Worm (Caenorhabditis elegans) whole organism, L4 larva: ENCODE data around the gene fbxa-184.

ENCODE experiments used
- D1046.2 ChIP-seq: fragments of 200-800 bp; sonication (Bioruptor generic); IDR thresholded peaks from 2 replicates; pipeline ENCODE4 v1.3.6; 2022; ENCODE audit warnings: missing genetic modification characterization, missing compliant biosample characterization
- F26F4.8 ChIP-seq: fragments of 200-800 bp; sonication (Bioruptor generic); conservative IDR thresholded peaks from 2 replicates; pipeline ENCODE4 v1.3.6; 2022; ENCODE audit warnings: missing genetic modification characterization, missing compliant biosample characterization
- F49E8.2 ChIP-seq: sonication (generic microtip); optimal IDR thresholded peaks from 2 replicates; lab custom pipeline; 2016; ENCODE audit warnings: missing compliant biosample characterization, mild to moderate bottlenecking, missing genetic modification characterization, borderline replicate concordance
- T20F7.1 ChIP-seq: fragments of 200-800 bp; sonication (Bioruptor generic); optimal IDR thresholded peaks from 2 replicates; lab custom pipeline; 2018; ENCODE audit warnings: mild to moderate bottlenecking, missing genetic modification characterization, missing compliant biosample characterization
- Y75B8A.6 ChIP-seq: fragments of 200-800 bp; sonication (Bioruptor generic); IDR thresholded peaks from 2 replicates; pipeline ENCODE4 v1.3.6; 2022; ENCODE audit warnings: missing genetic modification reagents, missing genetic modification characterization, missing compliant biosample characterization
- ZK546.5 ChIP-seq, 2 experiments: sonication (generic microtip); optimal IDR thresholded peaks; 2 replicates each; lab custom pipeline; 2017; ENCODE audit warnings: missing biosample characterization in 2 of 2, missing genetic modification characterization in 2 of 2
- aha-1 ChIP-seq: fragments of 150-350 bp; peaks from one replicate; lab custom pipeline; 2014; ENCODE audit warnings: missing biosample characterization, missing genetic modification characterization
- aly-2 ChIP-seq: sonication (generic microtip); optimal IDR thresholded peaks from 2 replicates; lab custom pipeline; 2018; ENCODE audit warnings: missing biosample characterization, missing genetic modification characterization
- ama-1 ChIP-seq: fragments of 150-350 bp; optimal IDR thresholded peaks from 2 replicates; lab custom pipeline; 2014; ENCODE audit warnings: inconsistent platforms, mixed read lengths
- ceh-20 ChIP-seq: fragments of 200-800 bp; sonication (Bioruptor generic); IDR thresholded peaks from 2 replicates; pipeline ENCODE4 v1.3.6; 2022; ENCODE audit warnings: missing genetic modification reagents, missing genetic modification characterization, missing compliant biosample characterization
- ceh-32 ChIP-seq: sonication (generic microtip); optimal IDR thresholded peaks from 2 replicates; lab custom pipeline; 2016; ENCODE audit warnings: mild to moderate bottlenecking, missing genetic modification characterization, missing compliant biosample characterization; ENCODE audit not compliant: poor library complexity
- ces-1 ChIP-seq: fragments of 150-350 bp; sonication (generic microtip); optimal IDR thresholded peaks from 4 replicates; lab custom pipeline; 2014; ENCODE audit warnings: missing biosample characterization, missing genetic modification reagents, missing genetic modification characterization
- daf-16 ChIP-seq, 3 experiments: sonication (generic microtip); optimal IDR thresholded peaks; 2 replicates each; lab custom pipeline; 2016 to 2017; ENCODE audit warnings: missing genetic modification characterization in 3 of 3, missing genetic modification reagents in 3 of 3, mild to moderate bottlenecking in 2 of 3, missing compliant biosample characterization in 2 of 3, missing biosample characterization in 1 of 3, moderate library complexity in 1 of 3
- daf-8 ChIP-seq: fragments of 200-800 bp; sonication (Bioruptor generic); IDR thresholded peaks from 2 replicates; pipeline ENCODE4 v1.3.6; 2022; ENCODE audit warnings: missing genetic modification characterization, missing compliant biosample characterization
- dmd-8 ChIP-seq: fragments of 200-800 bp; sonication (Bioruptor generic); IDR thresholded peaks from 2 replicates; pipeline ENCODE4 v1.3.6; 2022; ENCODE audit warnings: missing genetic modification characterization, missing compliant biosample characterization
- dmd-9 ChIP-seq: fragments of 200-800 bp; sonication (Bioruptor generic); IDR thresholded peaks from 2 replicates; pipeline ENCODE4 v1.3.6; 2022; ENCODE audit warnings: missing genetic modification reagents, missing genetic modification characterization, missing compliant biosample characterization
- dpl-1 ChIP-seq: fragments of 150-350 bp; optimal IDR thresholded peaks from 2 replicates; lab custom pipeline; 2014; ENCODE audit warnings: missing biosample characterization, missing genetic modification reagents, missing genetic modification characterization
- duxl-1 ChIP-seq: sonication (generic microtip); optimal IDR thresholded peaks from 2 replicates; lab custom pipeline; 2016; ENCODE audit warnings: mild to moderate bottlenecking, missing genetic modification characterization, moderate library complexity, missing compliant biosample characterization; ENCODE audit not compliant: poor library complexity
- jun-1 ChIP-seq: fragments of 150-350 bp; optimal IDR thresholded peaks from 2 replicates; lab custom pipeline; 2014; ENCODE audit warnings: missing biosample characterization, missing genetic modification reagents, missing genetic modification characterization
- lim-7 ChIP-seq: fragments of 200-800 bp; sonication (Bioruptor generic); IDR thresholded peaks from 2 replicates; pipeline ENCODE4 v1.3.6; 2022; ENCODE audit warnings: missing genetic modification characterization, missing compliant biosample characterization
- lir-3 ChIP-seq: sonication (generic microtip); optimal IDR thresholded peaks from 2 replicates; lab custom pipeline; 2016; ENCODE audit warnings: mild to moderate bottlenecking, missing genetic modification characterization, missing compliant biosample characterization
- mep-1 ChIP-seq: fragments of 150-350 bp; sonication (generic microtip); optimal IDR thresholded peaks from 3 replicates; lab custom pipeline; 2014; ENCODE audit warnings: missing biosample characterization, missing genetic modification characterization
- mxl-2 ChIP-seq: fragments of 200-800 bp; sonication (Bioruptor generic); conservative IDR thresholded peaks from 2 replicates; pipeline ENCODE4 v1.3.6; 2022; ENCODE audit warnings: missing genetic modification reagents, missing genetic modification characterization, missing compliant biosample characterization
- nhr-76 ChIP-seq: fragments of 150-350 bp; optimal IDR thresholded peaks from 2 replicates; lab custom pipeline; 2014; ENCODE audit warnings: missing biosample characterization, missing genetic modification characterization
- php-3 ChIP-seq: fragments of 200-800 bp; sonication (Bioruptor generic); IDR thresholded peaks from 2 replicates; pipeline ENCODE4 v1.3.6; 2022; ENCODE audit warnings: missing genetic modification reagents, missing genetic modification characterization, missing compliant biosample characterization
- saeg-2 ChIP-seq: fragments of 200-800 bp; sonication (Bioruptor generic); IDR thresholded peaks from 2 replicates; pipeline ENCODE4 v1.3.6; 2022; ENCODE audit warnings: missing genetic modification reagents, missing genetic modification characterization, missing compliant biosample characterization
- set-16 ChIP-seq: fragments of 200-800 bp; sonication (Bioruptor generic); IDR thresholded peaks from 2 replicates; pipeline ENCODE4 v1.3.6; 2022; ENCODE audit warnings: missing genetic modification reagents, missing genetic modification characterization, missing compliant biosample characterization
- snpc-4 ChIP-seq: fragments of 150-350 bp; optimal IDR thresholded peaks from 2 replicates; lab custom pipeline; 2014; ENCODE audit warnings: missing biosample characterization, missing genetic modification characterization
- spr-3 ChIP-seq: fragments of 200-800 bp; sonication (Bioruptor generic); optimal IDR thresholded peaks from 2 replicates; lab custom pipeline; 2018; ENCODE audit warnings: mild to moderate bottlenecking, missing genetic modification characterization, missing compliant biosample characterization
- unc-130 ChIP-seq: sonication (generic microtip); optimal IDR thresholded peaks from 2 replicates; lab custom pipeline; 2016; ENCODE audit warnings: missing genetic modification reagents, missing genetic modification characterization, missing compliant biosample characterization
- vab-7 ChIP-seq: fragments of 200-800 bp; sonication (Bioruptor generic); IDR thresholded peaks from 2 replicates; pipeline ENCODE4 v1.3.6; 2022; ENCODE audit warnings: missing genetic modification reagents, missing genetic modification characterization, missing compliant biosample characterization
- zfp-2 ChIP-seq: sonication (generic microtip); optimal IDR thresholded peaks from 2 replicates; lab custom pipeline; 2016; ENCODE audit warnings: mild to moderate bottlenecking, missing genetic modification characterization, missing compliant biosample characterization
- zfp-3 ChIP-seq: fragments of 200-800 bp; sonication (Bioruptor generic); conservative IDR thresholded peaks from 2 replicates; pipeline ENCODE4 v1.3.6; 2022; ENCODE audit warnings: missing genetic modification reagents, missing genetic modification characterization, missing compliant biosample characterization

The fbxa-184 gene

DNA sequence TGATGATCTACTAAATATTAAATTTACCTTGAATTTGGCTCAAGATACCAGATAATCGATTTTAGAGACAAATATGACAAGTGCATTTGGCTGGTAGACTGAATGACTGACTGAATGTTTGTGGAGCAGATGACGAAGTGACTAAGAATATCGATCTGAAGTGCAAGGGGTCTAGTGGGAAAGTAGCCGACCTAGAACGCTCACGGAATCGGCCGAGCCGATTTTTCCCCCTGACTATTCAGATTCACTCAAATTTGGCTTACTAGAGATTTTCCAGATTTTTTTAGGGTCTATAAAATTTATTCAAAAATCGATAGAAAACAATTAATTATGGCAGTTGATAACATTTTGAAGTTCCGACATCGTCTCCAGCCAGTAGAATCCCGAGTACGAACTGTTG, 15.5 kb upstream of the fbxa-184 start, which contains the start of gene fbxc-26:
Gene fbxc-26 (minus strand): TSS at position 101 of the 400 bp plus-strand sequence.
- TF ChIP-seq ceh-32 (no peak), ZK546.5 (tag; optimal IDR thresholded peaks at IDR 0.05; lab: Kevin White, UChicago) (no peak), F26F4.8 (GFP tag; lab: Robert Waterston, UW) (no peak)
- TF ChIP-seq, all 104 proteins: peak for 0

DNA sequence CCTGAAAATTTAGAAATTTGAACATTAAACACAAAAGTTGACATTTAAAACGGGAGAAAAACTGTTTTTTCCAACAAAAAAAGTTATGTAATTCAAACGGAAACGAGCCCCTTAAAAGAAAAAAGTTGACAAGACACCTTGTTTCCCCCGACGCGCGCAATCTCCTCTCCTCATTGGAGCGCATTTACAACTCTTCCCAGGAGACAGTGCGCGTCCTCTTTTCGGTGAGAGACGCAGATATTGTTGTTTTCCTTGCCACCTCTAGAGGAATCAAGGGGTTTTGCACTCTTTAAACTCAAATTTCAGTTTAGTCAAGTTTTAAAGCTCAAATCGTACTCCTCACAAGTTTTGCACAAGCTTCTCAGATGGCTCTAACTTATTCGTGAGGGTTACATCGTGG, 14.2 kb upstream of the fbxa-184 start, which contains the start of gene F58E1.13:
Gene F58E1.13 (minus strand): TSS at position 12 of the 400 bp plus-strand sequence.
- TF ChIP-seq zfp-3 (GFP tag; lab: Robert Waterston, UW) (no peak), ceh-20 (no peak), nhr-76 (tag; lab: Kevin White, UChicago) (no peak), saeg-2 (GFP tag; lab: Robert Waterston, UW) (no peak), ama-1 (lab: Kevin White, UChicago) (no peak), dmd-9 (GFP tag; lab: Robert Waterston, UW) (no peak), zfp-2 (no peak), lir-3 (no peak), daf-16 (GFP tag; optimal IDR thresholded peaks at IDR 0.05; lab: Kevin White, UChicago) (no peak), daf-16 (tag; optimal IDR thresholded peaks at IDR 0.05; lab: Kevin White, UChicago) (no peak), mep-1 (tag; lab: Kevin White, UChicago) (no peak), duxl-1 (tag; lab: Kevin White, UChicago) (no peak), vab-7 (GFP tag; lab: Robert Waterston, UW) (no peak), ces-1 (GFP tag; lab: Kevin White, UChicago) (no peak), snpc-4 (tag; lab: Kevin White, UChicago) (no peak), mxl-2 (GFP tag; lab: Robert Waterston, UW) (no peak), ZK546.5 (tag; optimal IDR thresholded peaks at IDR 0.05; lab: Kevin White, UChicago) (no peak), php-3 (GFP tag; lab: Robert Waterston, UW) (no peak), dpl-1 (no peak), set-16 (GFP tag; lab: Robert Waterston, UW) (no peak), T20F7.1 (GFP tag; lab: Kevin White, UChicago) (no peak)

- 0 out of 2 replicates have a peak, but pooled peaks have one; percentile 48 for TF ChIP-seq dmd-8 (GFP tag; lab: Robert Waterston, UW)
Observed at ce11 chrII:1700518-1701091, 9.5 kb upstream of the fbxa-184 start.

ce11 chrII:1703363-1703762, 6.7 kb upstream of the fbxa-184 start, which contains the start of gene fbxb-47:
TSS of gene fbxb-47 (minus strand) at chrII:1703463.
- no peak for TF ChIP-seq unc-130 (GFP tag; lab: Kevin White, UChicago)
- TF ChIP-seq jun-1 (tag; lab: Kevin White, UChicago) = no peak
- no peak for TF ChIP-seq ZK546.5 (tag; optimal IDR thresholded peaks at IDR 0.05; lab: Kevin White, UChicago)
- TF ChIP-seq daf-8 (GFP tag; lab: Robert Waterston, UW) = no peak
- no peak for TF ChIP-seq D1046.2 (GFP tag; lab: Robert Waterston, UW)
- no peak for TF ChIP-seq Y75B8A.6 (GFP tag; lab: Robert Waterston, UW)
- no peak for TF ChIP-seq lim-7
- no peak for TF ChIP-seq F49E8.2 (tag; lab: Kevin White, UChicago)
- TF ChIP-seq spr-3 (GFP tag; lab: Kevin White, UChicago) = no peak
- TF ChIP-seq aly-2 (tag; lab: Kevin White, UChicago) = no peak

DNA sequence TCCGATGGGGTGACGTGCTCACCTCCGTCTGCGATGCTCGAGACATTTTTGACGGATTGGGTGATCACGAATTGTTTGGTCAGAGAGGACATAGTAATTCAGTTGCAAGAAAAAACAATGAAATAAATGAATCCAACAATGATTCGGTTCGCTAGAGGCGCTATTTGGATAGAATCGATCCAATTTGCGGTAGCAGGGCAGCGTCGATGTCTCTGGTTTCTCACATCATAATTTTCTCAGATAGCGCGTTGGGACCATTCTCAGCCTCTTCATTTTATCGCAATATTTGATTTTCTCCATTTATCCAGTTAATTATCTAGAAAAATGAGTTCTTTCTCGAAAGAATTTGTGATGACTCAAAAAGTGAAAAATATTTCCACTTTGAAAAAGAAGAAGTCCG, 3.7 kb upstream of the fbxa-184 start, which contains the start of gene sdz-18:
Gene sdz-18 (minus strand): TSS at position 101 of the 400 bp plus-strand sequence.
- TF ChIP-seq aha-1 (tag; lab: Kevin White, UChicago) (peak; percentile 44), lim-7 (no peak)
